Worm (Caenorhabditis elegans): ENCODE data around the gene F09F9.2.

Gene F09F9.2

DNA sequence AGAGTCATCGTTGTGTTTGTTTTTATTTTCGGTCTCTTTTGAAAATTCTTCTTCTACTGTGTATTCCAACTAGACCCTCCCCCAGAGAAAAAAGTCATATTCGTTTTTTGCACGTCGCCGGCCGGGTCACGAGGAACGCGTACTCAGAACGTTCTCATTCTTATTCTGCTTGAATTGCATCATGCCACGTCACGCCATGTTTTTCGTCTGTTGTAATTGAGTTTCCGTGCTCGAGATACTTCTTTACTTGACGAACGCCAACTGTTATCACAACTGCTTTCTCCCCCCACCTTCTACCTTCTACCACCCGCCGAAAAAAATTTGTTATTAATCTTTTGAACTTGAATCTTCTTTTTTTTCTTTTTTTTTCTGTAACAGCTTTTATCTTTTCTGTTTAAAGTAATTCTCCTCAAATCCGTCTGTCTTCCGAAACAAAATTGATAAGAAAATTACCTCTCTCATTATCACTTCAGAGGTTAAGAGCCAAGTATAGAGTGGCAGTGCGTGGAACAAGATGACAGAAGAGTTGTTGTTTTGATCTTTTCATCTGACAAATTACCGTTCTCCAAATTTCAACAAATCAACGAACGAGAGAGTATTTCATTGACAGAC, 31.5 kb upstream of the F09F9.2 start:
- TF ChIP-seq flt-1 (GFP tag; IDR thresholded peaks at IDR 0.05) (no peak), B0310.2 (tag; optimal IDR thresholded peaks at IDR 0.05) (no peak), ceh-13 (GFP tag; optimal IDR thresholded peaks at IDR 0.05) (no peak), ceh-36 (tag; optimal IDR thresholded peaks at IDR 0.05) (no peak), tbx-11 (GFP tag; IDR thresholded peaks at IDR 0.05) (no peak), tbx-37 (GFP tag; conservative IDR thresholded peaks at IDR 0.05) (no peak), hmg-4 (GFP tag; optimal IDR thresholded peaks at IDR 0.05) (no peak), ets-7 (tag; optimal IDR thresholded peaks at IDR 0.05) (no peak), sea-1 (GFP tag; conservative IDR thresholded peaks at IDR 0.05) (no peak), scrt-1 (GFP tag; IDR thresholded peaks at IDR 0.05) (no peak), F13C5.2 (tag; optimal IDR thresholded peaks at IDR 0.05) (no peak), tra-4 (tag; optimal IDR thresholded peaks at IDR 0.05) (no peak), hnd-1 (tag; optimal IDR thresholded peaks at IDR 0.05) (no peak)

DNA sequence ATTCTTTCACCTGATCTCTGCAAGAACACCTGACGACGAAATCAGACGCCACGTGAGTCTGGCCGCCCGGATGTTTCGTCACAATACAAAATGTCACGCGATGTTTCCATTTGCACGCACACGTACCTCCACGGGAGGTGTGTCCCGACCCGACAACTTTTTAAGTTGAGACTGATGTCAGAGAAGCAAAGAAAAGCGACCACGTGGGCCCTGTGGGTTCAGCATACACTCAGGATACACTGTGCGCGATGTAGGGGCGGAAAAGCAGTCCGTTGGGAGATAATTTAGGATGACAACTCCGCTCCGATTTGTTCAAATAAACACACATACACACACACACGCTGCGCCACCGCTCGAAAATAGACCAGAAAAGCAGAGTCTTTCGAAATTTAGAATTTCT, 31.0 kb upstream of the F09F9.2 start:
- no peak for TF ChIP-seq ceh-36 (tag; optimal IDR thresholded peaks at IDR 0.05)
- no peak for TF ChIP-seq scrt-1 (GFP tag; IDR thresholded peaks at IDR 0.05)
- no peak for TF ChIP-seq ama-1 (optimal IDR thresholded peaks at IDR 0.05)
- no peak for TF ChIP-seq tbx-11 (GFP tag; IDR thresholded peaks at IDR 0.05)
- TF ChIP-seq B0310.2 (tag; optimal IDR thresholded peaks at IDR 0.05) = no peak
- TF ChIP-seq hmg-4 (GFP tag; optimal IDR thresholded peaks at IDR 0.05) = no peak
- TF ChIP-seq tbx-37 (GFP tag; conservative IDR thresholded peaks at IDR 0.05) = no peak
- TF ChIP-seq sea-1 (GFP tag; conservative IDR thresholded peaks at IDR 0.05) = no peak
- no peak for TF ChIP-seq ceh-13 (GFP tag; optimal IDR thresholded peaks at IDR 0.05)
- TF ChIP-seq tra-4 (tag; optimal IDR thresholded peaks at IDR 0.05) = no peak
- no peak for TF ChIP-seq aly-1 (tag; optimal IDR thresholded peaks at IDR 0.05)
- TF ChIP-seq hnd-1 (tag; optimal IDR thresholded peaks at IDR 0.05) = no peak
- no peak for TF ChIP-seq ets-7 (tag; optimal IDR thresholded peaks at IDR 0.05)
- TF ChIP-seq hmbx-1 (tag; optimal IDR thresholded peaks at IDR 0.05) = no peak

DNA sequence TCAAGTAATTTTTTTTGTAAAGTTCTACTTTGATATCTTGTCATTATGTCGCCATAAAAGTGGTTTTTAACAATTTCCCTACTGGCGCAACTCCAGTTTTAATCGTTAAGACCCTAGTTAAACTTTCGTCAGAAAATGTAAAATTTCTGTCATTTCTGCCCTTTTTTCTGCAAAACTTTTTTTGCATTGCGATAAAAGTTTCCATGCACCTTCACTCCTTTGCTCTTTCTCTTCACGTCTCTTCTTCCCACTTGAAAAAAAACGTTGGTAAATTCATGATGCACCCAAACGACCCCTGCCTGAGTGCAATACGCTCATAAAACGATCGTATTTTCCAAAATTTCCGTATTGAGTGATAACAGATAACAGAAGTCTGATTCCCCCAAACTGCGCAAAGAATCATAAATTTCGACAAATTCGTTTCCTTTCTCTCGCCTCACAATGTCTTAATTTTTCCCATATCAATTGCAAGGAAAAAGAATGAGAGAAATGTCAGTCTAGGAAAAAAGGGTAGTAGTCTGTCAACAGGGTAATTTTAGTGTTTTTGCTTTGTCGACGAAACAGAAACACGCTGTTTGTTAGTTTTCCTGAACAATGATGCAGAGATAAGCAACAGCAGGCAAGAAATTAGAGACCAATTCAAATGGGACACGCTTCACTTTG, 29.6 kb upstream of the F09F9.2 start:
- TF ChIP-seq pes-1 (GFP tag; IDR thresholded peaks at IDR 0.05) (no peak), B0310.2 (tag; optimal IDR thresholded peaks at IDR 0.05) (no peak), ceh-36 (tag; optimal IDR thresholded peaks at IDR 0.05) (no peak), sea-1 (GFP tag; conservative IDR thresholded peaks at IDR 0.05) (no peak), tbx-37 (GFP tag; conservative IDR thresholded peaks at IDR 0.05) (no peak), aly-1 (tag; optimal IDR thresholded peaks at IDR 0.05) (no peak), ama-1 (optimal IDR thresholded peaks at IDR 0.05) (no peak), hmbx-1 (tag; optimal IDR thresholded peaks at IDR 0.05) (no peak), flt-1 (GFP tag; IDR thresholded peaks at IDR 0.05) (no peak), hnd-1 (tag; optimal IDR thresholded peaks at IDR 0.05) (no peak), ceh-13 (GFP tag; optimal IDR thresholded peaks at IDR 0.05) (no peak), tbx-11 (GFP tag; IDR thresholded peaks at IDR 0.05) (no peak), scrt-1 (GFP tag; IDR thresholded peaks at IDR 0.05) (no peak), hmg-4 (GFP tag; optimal IDR thresholded peaks at IDR 0.05) (no peak), F13C5.2 (tag; optimal IDR thresholded peaks at IDR 0.05) (no peak), ets-7 (tag; optimal IDR thresholded peaks at IDR 0.05) (no peak)

DNA sequence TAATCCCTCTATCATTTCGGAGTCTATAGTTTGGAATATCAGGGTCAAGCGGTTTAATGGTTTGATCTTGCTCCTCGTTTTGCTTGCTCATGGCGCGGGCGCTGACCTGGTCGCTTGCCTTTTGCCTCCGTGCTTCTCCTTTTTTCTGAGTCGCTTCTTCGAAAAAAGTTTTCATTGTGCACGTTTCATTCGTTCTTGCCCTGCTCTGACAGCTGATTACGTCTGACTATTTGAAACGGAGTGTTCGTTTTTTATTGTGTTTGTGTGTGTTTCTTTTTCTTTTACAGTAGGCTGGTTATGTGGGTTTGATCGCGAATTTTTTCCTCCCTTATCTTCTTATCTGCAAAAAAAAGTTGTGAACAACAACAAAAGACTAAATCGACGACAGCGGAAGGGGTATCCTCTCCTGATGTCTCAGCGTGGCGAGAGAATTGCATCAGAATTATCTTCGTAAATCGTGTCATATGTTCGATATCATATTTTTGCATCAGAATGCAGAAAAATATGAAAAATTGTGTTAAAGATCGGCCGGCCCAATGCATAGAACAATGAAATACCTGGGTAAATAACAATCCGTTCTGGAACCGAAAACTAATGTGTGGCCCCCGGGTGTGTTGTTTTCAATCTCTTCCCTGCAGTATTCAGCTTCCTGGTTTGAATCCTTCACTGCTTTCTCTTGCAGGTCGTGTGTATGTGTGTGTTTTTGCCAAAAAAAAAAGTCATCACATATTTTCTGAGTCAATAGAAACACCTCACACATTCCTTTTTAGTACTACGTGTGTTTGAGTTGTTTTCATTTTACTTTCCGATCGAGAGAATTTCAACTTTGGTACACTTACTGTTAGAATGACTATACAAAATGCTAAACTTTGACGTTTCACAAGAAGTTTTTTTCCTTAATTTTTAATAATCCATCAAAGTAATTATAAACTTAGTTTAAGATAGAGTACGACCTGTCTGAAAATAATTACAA, 28.6 kb upstream of the F09F9.2 start, which contains the start of gene ZK470.4:
Gene ZK470.4 (minus strand): TSS at position 175 of the 973 bp plus-strand sequence.
- TF ChIP-seq tbx-37 (GFP tag; conservative IDR thresholded peaks at IDR 0.05) = no peak
- TF ChIP-seq tra-4 (tag; optimal IDR thresholded peaks at IDR 0.05) = no peak
- no peak for TF ChIP-seq ceh-36 (tag; optimal IDR thresholded peaks at IDR 0.05)
- no peak for TF ChIP-seq pes-1 (GFP tag; IDR thresholded peaks at IDR 0.05)
- no peak for TF ChIP-seq B0310.2 (tag; optimal IDR thresholded peaks at IDR 0.05)
- TF ChIP-seq hnd-1 (tag; optimal IDR thresholded peaks at IDR 0.05) = no peak
- TF ChIP-seq ceh-13 (GFP tag; optimal IDR thresholded peaks at IDR 0.05) = no peak
- TF ChIP-seq ama-1 (optimal IDR thresholded peaks at IDR 0.05) = no peak
- TF ChIP-seq scrt-1 (GFP tag; IDR thresholded peaks at IDR 0.05) = no peak
- no peak for TF ChIP-seq flt-1 (GFP tag; IDR thresholded peaks at IDR 0.05)
- TF ChIP-seq ets-7 (tag; optimal IDR thresholded peaks at IDR 0.05) = no peak
- no peak for TF ChIP-seq aly-1 (tag; optimal IDR thresholded peaks at IDR 0.05)
- no peak for TF ChIP-seq hmbx-1 (tag; optimal IDR thresholded peaks at IDR 0.05)
- TF ChIP-seq tbx-11 (GFP tag; IDR thresholded peaks at IDR 0.05) = no peak
- no peak for TF ChIP-seq F13C5.2 (tag; optimal IDR thresholded peaks at IDR 0.05)
- no peak for TF ChIP-seq sea-1 (GFP tag; conservative IDR thresholded peaks at IDR 0.05)
- TF ChIP-seq hmg-4 (GFP tag; optimal IDR thresholded peaks at IDR 0.05) = no peak

DNA sequence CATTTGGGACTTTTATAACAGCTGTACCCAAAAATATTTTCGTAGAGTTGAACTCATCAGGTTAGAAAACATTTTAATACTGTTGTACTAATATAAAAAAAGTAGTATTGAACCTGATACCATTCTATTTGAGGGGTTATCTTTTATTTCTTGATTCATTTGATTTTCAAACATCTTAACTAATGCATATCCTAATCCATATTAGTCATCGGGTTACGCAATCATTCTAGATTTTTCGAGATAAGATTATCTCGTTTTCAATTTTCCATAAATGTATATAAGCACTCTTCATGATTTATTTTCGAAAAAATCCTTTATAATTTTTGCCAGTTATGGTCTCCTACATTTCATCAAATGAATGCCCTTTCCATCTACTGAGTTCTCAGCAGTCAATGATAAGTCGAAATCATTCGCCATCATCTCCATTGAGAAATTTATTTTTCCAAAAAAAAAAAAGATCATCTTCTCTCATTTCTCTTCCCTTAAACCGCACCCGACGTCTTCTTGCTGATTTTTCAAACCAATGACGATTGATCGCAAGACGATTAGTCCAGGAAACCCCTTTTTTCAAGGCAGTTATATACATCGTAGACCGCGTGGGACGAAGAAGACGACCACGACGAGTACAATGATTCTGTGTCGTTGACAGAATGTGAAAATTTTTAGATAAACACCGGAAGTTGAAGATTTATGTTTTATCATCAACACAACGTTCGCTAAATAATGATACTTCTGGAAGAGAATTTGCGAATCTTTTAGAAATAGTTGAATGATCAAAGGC, 27.4 kb upstream of the F09F9.2 start:
- TF ChIP-seq tbx-37 (GFP tag; conservative IDR thresholded peaks at IDR 0.05) = no peak

DNA sequence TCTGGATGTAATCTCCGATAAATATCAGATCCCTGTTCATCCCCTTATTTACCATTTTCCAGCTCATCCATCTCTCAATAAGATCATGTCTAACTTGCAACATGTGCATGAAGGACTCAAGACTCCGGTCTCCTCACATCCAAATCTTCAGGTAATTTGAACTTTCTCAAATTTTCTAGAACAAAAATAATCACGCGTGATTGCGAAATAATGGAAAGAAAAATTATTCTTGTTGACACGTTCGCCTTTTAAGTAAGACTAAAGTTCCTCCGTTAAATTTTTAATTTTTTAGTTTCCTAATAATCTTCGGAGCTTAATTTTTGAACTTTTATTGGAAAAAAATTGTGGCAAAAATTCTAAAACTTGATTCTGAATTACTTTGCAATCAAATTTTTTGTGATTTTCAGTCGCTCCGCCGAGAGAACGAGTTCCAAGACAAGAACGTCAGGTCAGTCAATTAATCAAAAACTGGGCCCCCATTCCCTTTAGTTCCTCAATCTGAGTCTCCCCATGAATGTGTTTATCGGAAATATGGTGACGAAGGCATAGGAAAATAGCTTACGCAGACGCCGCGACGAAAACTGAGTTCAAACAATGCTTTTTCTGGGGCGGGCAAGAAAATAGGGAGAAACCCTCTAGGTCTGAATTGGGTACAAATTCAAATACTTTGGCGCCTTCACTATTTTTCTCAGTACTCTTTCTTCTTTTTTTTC, 26.4 kb upstream of the F09F9.2 start:
- TF ChIP-seq ceh-36 (tag; optimal IDR thresholded peaks at IDR 0.05) = no peak
- TF ChIP-seq aly-1 (tag; optimal IDR thresholded peaks at IDR 0.05) = no peak
- no peak for TF ChIP-seq B0310.2 (tag; optimal IDR thresholded peaks at IDR 0.05)
- TF ChIP-seq flt-1 (GFP tag; IDR thresholded peaks at IDR 0.05) = no peak
- TF ChIP-seq ets-7 (tag; optimal IDR thresholded peaks at IDR 0.05) = no peak
- TF ChIP-seq tbx-11 (GFP tag; IDR thresholded peaks at IDR 0.05) = no peak
- no peak for TF ChIP-seq scrt-1 (GFP tag; IDR thresholded peaks at IDR 0.05)
- TF ChIP-seq ceh-13 (GFP tag; optimal IDR thresholded peaks at IDR 0.05) = no peak
- no peak for TF ChIP-seq hnd-1 (tag; optimal IDR thresholded peaks at IDR 0.05)

All from whole organism, early embryonic.